Fruit fly (Drosophila melanogaster): ENCODE measurements around the gene CG43725.
A peak's percentile ranks its signal among the peaks of the same experiment; 100 is the strongest.

The CG43725 gene

DNA sequence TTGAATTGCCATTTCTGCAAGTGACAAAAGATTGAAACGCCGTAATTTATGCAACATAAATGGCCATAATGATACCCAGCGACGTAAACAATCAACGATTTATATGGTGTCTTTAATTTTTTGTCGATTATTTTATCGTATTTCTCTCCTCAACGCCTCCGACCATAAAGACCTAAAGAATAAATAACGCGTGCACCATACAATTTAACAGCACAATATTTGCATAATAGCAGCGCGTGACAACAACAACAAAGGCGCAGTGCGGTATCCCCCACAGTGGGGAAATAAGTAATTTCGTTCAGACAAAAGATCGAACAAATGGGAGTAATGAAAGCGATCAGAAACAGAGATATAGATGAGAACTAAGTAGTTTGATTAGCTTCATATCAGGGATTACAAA is 29.3 kb upstream of the CG43725 start:
- TF ChIP-seq CG7101 (tag; optimal IDR thresholded peaks at IDR 0.05): no peak
- no peak for TF ChIP-seq cic (GFP tag; optimal IDR thresholded peaks at IDR 0.05)

DNA sequence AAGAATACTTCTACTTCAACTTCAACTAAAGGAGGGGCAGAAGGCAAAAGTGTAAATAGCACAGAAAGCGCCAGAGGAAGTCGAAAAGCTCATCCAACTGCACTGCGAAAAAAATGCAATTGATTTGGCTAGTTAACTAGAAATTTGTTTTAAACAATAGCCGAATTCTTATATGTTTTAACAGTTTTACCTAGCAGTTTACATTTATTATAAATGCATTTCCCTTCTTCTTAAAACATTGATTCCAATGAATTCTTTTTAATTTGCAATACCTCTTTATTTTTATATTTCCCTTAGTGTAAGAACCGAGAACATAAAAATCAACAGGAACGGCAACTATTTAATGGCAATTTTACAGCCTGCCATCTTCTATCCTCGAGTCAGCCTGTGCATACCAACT is 27.0 kb upstream of the CG43725 start:
- TF ChIP-seq CG7101 (tag; optimal IDR thresholded peaks at IDR 0.05): no peak
- no peak for TF ChIP-seq Clk (GFP tag; optimal IDR thresholded peaks at IDR 0.05)
- TF ChIP-seq CG14711 (tag; optimal IDR thresholded peaks at IDR 0.05): no peak

DNA sequence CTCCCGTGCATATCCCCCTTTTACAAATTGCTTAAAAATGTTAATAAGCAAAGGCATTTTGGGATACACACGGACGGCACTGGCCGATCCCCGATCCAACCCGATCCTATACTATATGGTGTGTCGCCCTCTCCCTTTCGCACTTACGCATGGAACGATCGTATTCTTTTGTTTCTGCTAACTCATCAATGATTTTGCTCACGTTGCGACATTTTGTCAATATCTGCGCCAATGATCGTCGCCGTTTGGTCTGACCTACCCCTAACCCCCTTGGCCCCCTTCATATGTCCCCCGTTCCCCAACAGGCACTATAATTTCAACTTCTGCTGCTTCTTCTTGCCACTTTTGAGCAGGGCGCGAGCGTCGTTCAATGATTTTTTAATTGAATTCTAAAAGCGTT is 25.6 kb upstream of the CG43725 start:
- peak; percentile 89 for TF ChIP-seq tj (GFP tag; optimal IDR thresholded peaks at IDR 0.05)
- TF ChIP-seq CG1620 (GFP tag; optimal IDR thresholded peaks at IDR 0.05): no peak

DNA sequence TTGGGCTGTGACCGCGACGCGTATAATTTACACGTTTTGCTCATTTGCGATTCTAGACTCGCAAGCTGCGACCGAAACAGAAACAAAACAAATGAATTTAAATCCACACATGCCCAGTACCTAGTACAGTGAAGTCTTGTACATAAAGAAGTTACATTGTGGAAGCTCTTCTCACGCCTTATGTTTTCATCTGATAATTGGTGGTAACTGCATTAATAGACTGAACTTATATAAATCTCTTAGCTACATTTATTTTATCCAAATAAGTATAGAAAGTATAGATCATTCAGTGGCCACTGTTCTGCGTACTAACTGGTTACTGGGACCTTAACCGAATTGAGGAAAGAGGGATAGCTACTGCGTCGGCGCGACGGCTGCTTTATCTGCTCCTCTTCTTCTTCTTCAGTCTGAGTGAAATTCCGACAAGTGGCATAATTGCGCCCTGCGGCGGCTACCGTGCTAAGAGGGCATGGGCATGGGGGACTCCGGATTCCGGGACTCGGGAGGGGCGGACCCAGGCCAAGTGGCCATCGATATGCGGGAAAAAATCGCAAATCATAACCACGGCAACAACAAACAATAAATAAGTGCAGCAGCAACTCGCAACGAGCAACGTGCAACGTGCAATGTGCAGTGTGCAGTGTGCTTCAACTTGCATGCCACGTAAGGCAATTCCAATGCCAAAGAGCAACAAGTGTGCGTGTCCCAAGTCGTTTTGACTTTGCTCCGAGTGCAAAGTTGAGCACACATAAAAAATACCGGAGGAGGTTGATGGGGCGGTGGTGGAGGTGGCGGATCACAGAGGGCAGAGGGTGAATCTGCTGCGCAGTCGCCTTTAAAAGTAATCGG is 23.4 kb upstream of the CG43725 start:
- no peak for TF ChIP-seq CG7101 (tag; optimal IDR thresholded peaks at IDR 0.05)
- no peak for TF ChIP-seq CG1620 (GFP tag; optimal IDR thresholded peaks at IDR 0.05)
- TF ChIP-seq CG33017 (tag; optimal IDR thresholded peaks at IDR 0.05): no peak
- no peak for TF ChIP-seq Clk (GFP tag; optimal IDR thresholded peaks at IDR 0.05)
- no peak for TF ChIP-seq Mnt (GFP tag; optimal IDR thresholded peaks at IDR 0.05)
- TF ChIP-seq Crg-1 (GFP tag; optimal IDR thresholded peaks at IDR 0.05): no peak
- no peak for TF ChIP-seq CG5204 (GFP tag; optimal IDR thresholded peaks at IDR 0.05)
- TF ChIP-seq tj (GFP tag; optimal IDR thresholded peaks at IDR 0.05): no peak
- TF ChIP-seq Hr96 (GFP tag; optimal IDR thresholded peaks at IDR 0.05): no peak
- no peak for TF ChIP-seq ovo (GFP tag; optimal IDR thresholded peaks at IDR 0.05)
- no peak for TF ChIP-seq CG7045 (GFP tag; optimal IDR thresholded peaks at IDR 0.05)
- no peak for TF ChIP-seq cic (GFP tag; optimal IDR thresholded peaks at IDR 0.05)
- TF ChIP-seq CG14711 (tag; optimal IDR thresholded peaks at IDR 0.05): no peak
- no peak for TF ChIP-seq kay (GFP tag; ENCODE audit: borderline replicate concordance)
- TF ChIP-seq cnc (optimal IDR thresholded peaks at IDR 0.05): no peak
- no peak for TF ChIP-seq pad (GFP tag; optimal IDR thresholded peaks at IDR 0.05)

DNA sequence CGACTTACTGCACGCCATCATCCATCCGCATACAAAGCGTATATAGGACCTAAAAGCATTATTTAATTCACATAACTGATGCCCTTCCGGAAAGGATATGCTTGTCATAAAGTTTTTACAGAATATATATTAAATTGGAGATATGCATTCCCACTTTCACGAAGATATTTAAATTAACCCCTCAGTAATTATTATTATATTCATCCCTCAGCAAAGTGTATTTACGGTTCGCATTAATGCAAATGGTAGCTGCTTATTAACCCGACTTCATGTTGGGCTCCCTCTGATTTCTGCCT is 22.9 kb upstream of the CG43725 start:
- no peak for TF ChIP-seq CG7045 (GFP tag; optimal IDR thresholded peaks at IDR 0.05)

DNA sequence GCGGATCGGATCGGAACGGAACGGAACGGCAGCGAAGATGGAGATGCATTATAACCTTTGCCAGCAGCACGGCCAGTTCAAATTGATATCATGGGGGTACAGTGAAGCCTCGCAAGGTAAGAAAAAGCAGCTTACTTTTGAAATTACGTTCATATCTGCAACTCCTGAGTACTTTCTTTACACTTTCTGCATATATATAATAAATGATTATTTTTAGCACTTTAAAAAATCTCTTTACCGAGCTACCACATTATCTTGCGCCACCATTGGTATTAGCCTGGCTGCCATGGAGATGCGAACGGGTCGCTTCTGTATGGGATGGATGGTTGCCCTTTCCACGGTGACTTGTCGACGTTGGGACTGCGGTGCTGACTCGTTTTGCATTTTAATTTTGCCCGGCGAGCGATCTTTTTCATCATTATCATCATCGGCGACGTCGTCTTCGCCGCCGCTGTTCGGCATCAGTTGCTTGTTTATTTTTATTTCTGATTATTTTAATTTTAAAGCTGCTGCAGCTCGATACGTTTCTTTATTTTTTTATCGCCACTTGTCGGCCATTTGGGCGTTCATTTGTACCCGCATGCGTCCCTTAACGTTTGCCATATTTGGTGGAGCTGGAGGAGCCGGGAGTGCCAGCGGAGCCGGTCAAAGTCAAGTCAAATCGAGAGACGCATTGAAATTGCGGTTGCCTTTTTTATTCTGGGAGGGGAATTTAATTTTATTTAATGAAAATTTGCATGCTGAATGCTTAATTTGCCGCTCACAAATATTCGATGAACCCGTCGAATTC is 22.1 kb upstream of the CG43725 start:
- no peak for TF ChIP-seq Mnt (GFP tag; optimal IDR thresholded peaks at IDR 0.05)
- TF ChIP-seq kay (GFP tag; ENCODE audit: borderline replicate concordance): peak; percentile 60

DNA sequence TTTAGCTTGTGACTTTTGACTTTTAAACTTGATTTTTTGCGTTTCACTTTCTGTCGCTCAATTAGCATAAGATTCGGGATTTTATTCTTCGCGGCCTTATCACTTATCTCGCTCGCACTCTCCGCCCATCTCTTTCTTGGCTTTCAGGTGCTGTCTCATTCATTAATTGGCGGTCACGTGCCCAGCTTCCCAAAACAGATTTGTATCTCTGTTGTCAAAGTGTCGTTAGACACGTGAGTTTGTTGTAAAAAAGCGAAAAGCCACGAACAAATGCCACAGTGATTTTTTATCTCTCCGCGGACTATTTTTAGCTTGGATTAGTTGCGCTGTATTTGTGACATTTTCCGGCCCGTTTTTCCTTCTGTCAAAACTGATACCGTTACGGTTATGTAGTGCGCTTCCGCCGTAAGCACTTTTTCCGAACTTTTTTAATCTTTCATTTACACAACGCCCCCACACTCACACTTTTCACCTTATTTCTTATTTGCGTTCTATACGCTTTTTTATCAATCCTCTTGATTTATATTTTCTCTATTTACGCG is 18.5 kb upstream of the CG43725 start:
- TF ChIP-seq CG14711 (tag; optimal IDR thresholded peaks at IDR 0.05) (no peak), kay (GFP tag; ENCODE audit: borderline replicate concordance) (no peak), cic (GFP tag; optimal IDR thresholded peaks at IDR 0.05) (no peak), CG5204 (GFP tag; optimal IDR thresholded peaks at IDR 0.05) (no peak), CG1620 (GFP tag; optimal IDR thresholded peaks at IDR 0.05) (no peak), Mnt (GFP tag; optimal IDR thresholded peaks at IDR 0.05) (no peak), CG7101 (tag; optimal IDR thresholded peaks at IDR 0.05) (no peak), CG33017 (tag; optimal IDR thresholded peaks at IDR 0.05) (no peak), CG11617 (GFP tag; optimal IDR thresholded peaks at IDR 0.05) (no peak), Crg-1 (GFP tag; optimal IDR thresholded peaks at IDR 0.05) (no peak), toe (GFP tag; optimal IDR thresholded peaks at IDR 0.05) (no peak), cnc (optimal IDR thresholded peaks at IDR 0.05) (no peak), pad (GFP tag; optimal IDR thresholded peaks at IDR 0.05) (no peak), Hr96 (GFP tag; optimal IDR thresholded peaks at IDR 0.05) (no peak), ovo (GFP tag; optimal IDR thresholded peaks at IDR 0.05) (no peak)

DNA sequence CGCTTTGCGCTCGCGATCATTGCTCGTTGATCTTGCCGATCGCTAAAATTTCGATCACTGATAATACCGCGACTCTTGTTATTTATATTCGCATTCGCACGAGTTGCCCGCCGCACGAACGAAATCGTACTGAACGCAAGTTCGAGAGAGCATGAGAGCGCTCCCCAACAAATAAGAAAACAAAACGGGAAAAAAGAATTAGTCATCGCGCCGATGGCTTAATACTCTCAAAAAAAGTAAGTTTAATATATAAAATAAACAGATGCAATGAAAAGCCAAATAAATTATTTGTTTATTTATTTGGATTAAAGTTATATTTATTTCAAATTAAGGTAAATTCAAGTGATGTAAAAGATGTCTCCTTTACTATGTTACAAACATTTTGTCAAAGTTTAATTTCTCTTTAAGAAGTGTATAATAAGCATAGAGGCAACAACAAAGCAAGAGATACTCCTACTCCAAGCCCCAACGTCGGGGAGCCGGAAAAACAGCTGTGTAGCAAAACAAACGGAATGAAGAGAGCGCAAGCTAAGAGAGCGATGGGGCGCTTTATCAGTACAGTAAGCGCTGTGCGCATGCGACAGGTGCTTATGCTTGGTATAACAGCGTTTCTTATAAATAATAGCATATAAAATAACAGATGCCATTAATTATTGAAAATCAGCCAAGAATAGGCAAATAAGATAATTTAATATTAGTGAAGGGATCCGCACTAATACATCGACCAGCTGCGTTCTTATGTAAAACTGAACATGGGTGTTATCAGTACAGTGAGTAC is 17.8 kb upstream of the CG43725 start:
- peak; percentile 25 for TF ChIP-seq CG33017 (tag; optimal IDR thresholded peaks at IDR 0.05)
- TF ChIP-seq CG14711 (tag; optimal IDR thresholded peaks at IDR 0.05): peak; percentile 16
- TF ChIP-seq cnc (optimal IDR thresholded peaks at IDR 0.05): no peak
- no peak for TF ChIP-seq Clk (GFP tag; optimal IDR thresholded peaks at IDR 0.05)
- TF ChIP-seq tj (GFP tag; optimal IDR thresholded peaks at IDR 0.05): peak; percentile 40
- peak; percentile 11 for TF ChIP-seq ovo (GFP tag; optimal IDR thresholded peaks at IDR 0.05)
- TF ChIP-seq Hr96 (GFP tag; optimal IDR thresholded peaks at IDR 0.05): peak; percentile 41
- peak; percentile 44 for TF ChIP-seq CG7101 (tag; optimal IDR thresholded peaks at IDR 0.05)
- peak; percentile 34 for TF ChIP-seq CG1620 (GFP tag; optimal IDR thresholded peaks at IDR 0.05)
- peak; percentile 59 for TF ChIP-seq Mnt (GFP tag; optimal IDR thresholded peaks at IDR 0.05)
- TF ChIP-seq CG12768 (GFP tag; optimal IDR thresholded peaks at IDR 0.05): peak; percentile 71
- TF ChIP-seq CG7045 (GFP tag; optimal IDR thresholded peaks at IDR 0.05): peak; percentile 51
- TF ChIP-seq CG5204 (GFP tag; optimal IDR thresholded peaks at IDR 0.05): peak; percentile 81
- TF ChIP-seq toe (GFP tag; optimal IDR thresholded peaks at IDR 0.05): peak; percentile 38
- TF ChIP-seq bab1 (GFP tag; optimal IDR thresholded peaks at IDR 0.05): peak; percentile 75
- peak; percentile 96 for TF ChIP-seq kay (GFP tag; ENCODE audit: borderline replicate concordance)
- TF ChIP-seq Crg-1 (GFP tag; optimal IDR thresholded peaks at IDR 0.05): no peak
- TF ChIP-seq cic (GFP tag; optimal IDR thresholded peaks at IDR 0.05): peak; percentile 70
- TF ChIP-seq pad (GFP tag; optimal IDR thresholded peaks at IDR 0.05): peak; percentile 54
- peak; percentile 63 for TF ChIP-seq CG11617 (GFP tag; optimal IDR thresholded peaks at IDR 0.05)
